Worm (Caenorhabditis elegans): Measurements from ENCODE around the gene gar-2.

gar-2 gene

ce11 chrIII:6297599-6297998, 11.6 kb upstream of the gar-2 start:
- TF ChIP-seq lin-14 (GFP tag; optimal IDR thresholded peaks at IDR 0.05), result peak; percentile 45
- no peak for TF ChIP-seq elt-2 (tag; optimal IDR thresholded peaks at IDR 0.05)
- TF ChIP-seq aha-1 (tag; optimal IDR thresholded peaks at IDR 0.05), result no peak

ce11 chrIII:6298131-6298530, 11.0 kb upstream of the gar-2 start, which contains the start of gene F47D12.3:
F47D12.3 (plus strand) TSS chrIII:6298461.
- TF ChIP-seq efl-1 (optimal IDR thresholded peaks at IDR 0.05) (no peak), efl-1 (GFP tag; optimal IDR thresholded peaks at IDR 0.05 in 1 of 2) (no peak), nhr-85 (tag) (no peak), irx-1 (tag; optimal IDR thresholded peaks at IDR 0.05) (no peak), mep-1 (tag; optimal IDR thresholded peaks at IDR 0.05) (no peak), ceh-8 (GFP tag; optimal IDR thresholded peaks at IDR 0.05) (no peak), ceh-63 (GFP tag; optimal IDR thresholded peaks at IDR 0.05) (no peak), sptf-1 (tag; optimal IDR thresholded peaks at IDR 0.05) (no peak), egl-27 (tag; optimal IDR thresholded peaks at IDR 0.05) (no peak), blmp-1 (tag; optimal IDR thresholded peaks at IDR 0.05) (no peak), C04F5.9 (tag; optimal IDR thresholded peaks at IDR 0.05) (no peak), skn-1 (tag; optimal IDR thresholded peaks at IDR 0.05) (no peak), C16A3.4 (tag; optimal IDR thresholded peaks at IDR 0.05) (no peak), hpl-2 (GFP tag; optimal IDR thresholded peaks at IDR 0.05) (no peak), grh-1 (GFP tag; IDR thresholded peaks at IDR 0.05) (no peak), zip-4 (GFP tag; optimal IDR thresholded peaks at IDR 0.05) (no peak), sox-4 (tag; optimal IDR thresholded peaks at IDR 0.05) (no peak), alr-1 (tag; optimal IDR thresholded peaks at IDR 0.05; ENCODE audit: borderline replicate concordance) (no peak), lin-13 (GFP tag; optimal IDR thresholded peaks at IDR 0.05) (no peak)

- TF ChIP-seq efl-1 (optimal IDR thresholded peaks at IDR 0.05), result no peak
- peak in 1 of 2 experiments; percentile 56 for TF ChIP-seq efl-1 (GFP tag; optimal IDR thresholded peaks at IDR 0.05 in 1 of 2)
- TF ChIP-seq isw-1 (GFP tag; IDR thresholded peaks at IDR 0.05), result no peak
Measured at ce11 chrIII:6300297-6300696, 8.9 kb upstream of the gar-2 start.

ce11 chrIII:6303114-6303647, 6.0 kb upstream of the gar-2 start, which contains the start of gene F47D12.9:
F47D12.9 (minus strand) TSS chrIII:6303380.
- TF ChIP-seq nhr-71 (tag; optimal IDR thresholded peaks at IDR 0.05) (peak; percentile 89), dsc-1 (tag; optimal IDR thresholded peaks at IDR 0.05) (no peak), elt-3 (tag; optimal IDR thresholded peaks at IDR 0.05) (peak in 3 of 6 experiments; percentile 22 to 92 (median 88)), lir-3 (tag; optimal IDR thresholded peaks at IDR 0.05; ENCODE audit: poor library complexity) (no peak), blmp-1 (tag; optimal IDR thresholded peaks at IDR 0.05) (peak; percentile 67), C16A3.4 (tag; optimal IDR thresholded peaks at IDR 0.05) (peak; percentile 80), efl-1 (optimal IDR thresholded peaks at IDR 0.05) (peak; percentile 80 to 84), efl-1 (GFP tag; optimal IDR thresholded peaks at IDR 0.05 in 1 of 2) (peak; percentile 73 to 97), F16B12.6 (tag; optimal IDR thresholded peaks at IDR 0.05) (peak; percentile 89), pag-3 (tag; optimal IDR thresholded peaks at IDR 0.05; ENCODE audit: borderline replicate concordance, insufficient read depth) (peak; percentile 98), fkh-4 (tag; optimal IDR thresholded peaks at IDR 0.05; ENCODE audit: borderline replicate concordance) (no peak), mdl-1 (tag; optimal IDR thresholded peaks at IDR 0.05) (peak; percentile 23 to 82), tbx-2 (tag; optimal IDR thresholded peaks at IDR 0.05) (peak; percentile 83), ztf-4 (tag; optimal IDR thresholded peaks at IDR 0.05) (peak; percentile 36), nhr-20 (tag; optimal IDR thresholded peaks at IDR 0.05) (peak; percentile 88), swsn-7 (tag; optimal IDR thresholded peaks at IDR 0.05) (peak; percentile 80), lin-35 (GFP tag; optimal IDR thresholded peaks at IDR 0.05) (peak; percentile 78 to 84), rnt-1 (tag; optimal IDR thresholded peaks at IDR 0.05) (peak; percentile 81), lin-15B (tag; optimal IDR thresholded peaks at IDR 0.05) (peak; percentile 37), nhr-90 (tag; optimal IDR thresholded peaks at IDR 0.05; ENCODE audit: poor library complexity) (peak; percentile 76), nhr-19 (GFP tag; conservative IDR thresholded peaks at IDR 0.05) (peak; percentile 76), isw-1 (GFP tag; IDR thresholded peaks at IDR 0.05) (peak; percentile 67), sptf-1 (tag; optimal IDR thresholded peaks at IDR 0.05) (no peak), pax-3 (tag; optimal IDR thresholded peaks at IDR 0.05) (peak; percentile 45), ceh-63 (GFP tag; optimal IDR thresholded peaks at IDR 0.05) (no peak), ceh-8 (GFP tag; optimal IDR thresholded peaks at IDR 0.05) (no peak), Y116A8C.19 (tag; optimal IDR thresholded peaks at IDR 0.05; ENCODE audit: borderline replicate concordance) (no peak), dpl-1 (GFP tag; optimal IDR thresholded peaks at IDR 0.05) (peak; percentile 75 to 81 (median 78)), aha-1 (tag; optimal IDR thresholded peaks at IDR 0.05) (no peak), efl-3 (GFP tag; optimal IDR thresholded peaks at IDR 0.05) (no peak)
